Worm (Caenorhabditis elegans): ENCODE data around the gene klf-2.

The klf-2 gene

ce11 chrV:20685383-20685782 lies at the start of gene klf-2:
klf-2 (plus strand) TSS chrV:20685683.
- TF ChIP-seq egl-27 (tag; optimal IDR thresholded peaks at IDR 0.05) (no peak), nhr-23 (tag; optimal IDR thresholded peaks at IDR 0.05) (no peak), sea-2 (GFP tag; optimal IDR thresholded peaks at IDR 0.05) (no peak), pha-4 (tag; optimal IDR thresholded peaks at IDR 0.05) (no peak), nhr-12 (tag; optimal IDR thresholded peaks at IDR 0.05) (no peak), nhr-25 (tag; optimal IDR thresholded peaks at IDR 0.05) (no peak)

ce11 chrV:20636855-20637254 lies 48.6 kb upstream of the klf-2 start, which contains the start of gene ttr-13:
ttr-13 (minus strand) TSS chrV:20636955.
- TF ChIP-seq nhr-43 (tag; optimal IDR thresholded peaks at IDR 0.05; ENCODE audit: poor library complexity, severe bottlenecking) (no peak), nhr-67 (tag; optimal IDR thresholded peaks at IDR 0.05) (no peak), sea-2 (GFP tag; optimal IDR thresholded peaks at IDR 0.05) (no peak), R02D3.7 (tag; optimal IDR thresholded peaks at IDR 0.05) (no peak), zag-1 (tag; optimal IDR thresholded peaks at IDR 0.05) (no peak), fkh-10 (GFP tag; optimal IDR thresholded peaks at IDR 0.05) (no peak), lin-15B (tag; optimal IDR thresholded peaks at IDR 0.05) (no peak), tbx-2 (tag; optimal IDR thresholded peaks at IDR 0.05) (no peak), ceh-82 (tag; optimal IDR thresholded peaks at IDR 0.05) (no peak), daf-12 (tag; optimal IDR thresholded peaks at IDR 0.05) (no peak), ZK546.5 (tag; optimal IDR thresholded peaks at IDR 0.05) (no peak), elt-3 (tag; optimal IDR thresholded peaks at IDR 0.05) (no peak), lin-39 (tag; optimal IDR thresholded peaks at IDR 0.05) (no peak), ama-1 (optimal IDR thresholded peaks at IDR 0.05) (no peak), mdl-1 (tag; optimal IDR thresholded peaks at IDR 0.05) (no peak), nhr-76 (tag; optimal IDR thresholded peaks at IDR 0.05) (no peak)

- TF ChIP-seq lsy-12 (tag; optimal IDR thresholded peaks at IDR 0.05) = no peak
- TF ChIP-seq unc-39 (tag; optimal IDR thresholded peaks at IDR 0.05) = no peak
- no peak for TF ChIP-seq nhr-76 (tag; optimal IDR thresholded peaks at IDR 0.05)
- no peak for TF ChIP-seq ZK546.5 (tag; optimal IDR thresholded peaks at IDR 0.05)
- TF ChIP-seq sea-2 (GFP tag; optimal IDR thresholded peaks at IDR 0.05) = no peak
- no peak for TF ChIP-seq elt-3 (tag; optimal IDR thresholded peaks at IDR 0.05)
- no peak for TF ChIP-seq snpc-4 (tag; optimal IDR thresholded peaks at IDR 0.05)
- TF ChIP-seq nfya-1 (tag; optimal IDR thresholded peaks at IDR 0.05; ENCODE audit: insufficient read depth) = no peak
- TF ChIP-seq jun-1 (tag; optimal IDR thresholded peaks at IDR 0.05) = no peak
- TF ChIP-seq nhr-25 (tag; optimal IDR thresholded peaks at IDR 0.05) = no peak
Measured at ce11 chrV:20638344-20638743, 47.1 kb upstream of the klf-2 start, which contains the start of gene Y44A6B.3. Y44A6B.3 (minus strand) TSS chrV:20638444.

ce11 chrV:20639294-20639693 lies 46.2 kb upstream of the klf-2 start, which contains the start of gene srxa-14:
srxa-14 (plus strand) TSS chrV:20639594.
- TF ChIP-seq fos-1 (tag; optimal IDR thresholded peaks at IDR 0.05) (no peak), ceh-16 (tag; optimal IDR thresholded peaks at IDR 0.05) (no peak), fkh-10 (GFP tag; optimal IDR thresholded peaks at IDR 0.05) (no peak), ZK546.5 (tag; optimal IDR thresholded peaks at IDR 0.05) (no peak), zag-1 (tag; optimal IDR thresholded peaks at IDR 0.05) (no peak), nhr-25 (tag; optimal IDR thresholded peaks at IDR 0.05) (no peak), snpc-4 (tag; optimal IDR thresholded peaks at IDR 0.05) (no peak), skn-1 (tag; optimal IDR thresholded peaks at IDR 0.05) (no peak), egl-5 (tag; optimal IDR thresholded peaks at IDR 0.05) (no peak), elt-1 (tag; optimal IDR thresholded peaks at IDR 0.05) (no peak), ztf-4 (tag; optimal IDR thresholded peaks at IDR 0.05) (no peak), lin-39 (tag; optimal IDR thresholded peaks at IDR 0.05) (no peak), eor-1 (tag; optimal IDR thresholded peaks at IDR 0.05) (no peak), lin-15B (tag; optimal IDR thresholded peaks at IDR 0.05) (no peak), unc-62 (GFP tag; optimal IDR thresholded peaks at IDR 0.05) (no peak)

- TF ChIP-seq nhr-25 (tag; optimal IDR thresholded peaks at IDR 0.05) = no peak
Measured at ce11 chrV:20641896-20642295, 43.6 kb upstream of the klf-2 start, which contains the start of gene srxa-15. srxa-15 (plus strand) TSS chrV:20642196.
